Worm (Caenorhabditis elegans): ENCODE measurements around the gene C50B6.7.

Gene C50B6.7

DNA sequence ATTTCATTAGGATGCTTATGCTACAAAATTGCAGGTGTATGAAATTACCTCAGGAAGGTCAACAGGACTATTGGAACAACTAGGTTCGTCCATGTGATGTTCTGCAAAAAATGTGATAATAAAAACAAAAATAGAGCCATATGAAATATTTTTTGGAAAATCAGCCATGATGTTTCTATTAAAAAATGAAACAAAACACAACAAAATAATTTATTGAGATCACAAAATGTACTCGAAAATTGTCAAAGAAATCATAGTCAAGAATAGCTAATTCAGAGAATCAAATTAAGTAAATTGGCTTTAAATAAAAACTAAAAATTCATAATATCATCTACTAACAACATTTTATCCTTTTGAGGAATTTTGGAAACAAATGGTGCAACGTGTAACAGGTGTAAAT, 6.1 kb upstream of the C50B6.7 start, which contains the start of gene nhr-129:
Gene nhr-129, minus strand, starts transcription at position 101 of the 400 bp plus-strand sequence.
- TF ChIP-seq ztf-1 (GFP tag; conservative IDR thresholded peaks at IDR 0.05), result no peak
- TF ChIP-seq F13H6.1 (tag; optimal IDR thresholded peaks at IDR 0.05), result no peak
- TF ChIP-seq peb-1 (tag; optimal IDR thresholded peaks at IDR 0.05), result no peak
- no peak for TF ChIP-seq R02D3.7 (tag; optimal IDR thresholded peaks at IDR 0.05)
- no peak for TF ChIP-seq skn-1 (tag; optimal IDR thresholded peaks at IDR 0.05)
- no peak for TF ChIP-seq lin-39 (tag; optimal IDR thresholded peaks at IDR 0.05)
- no peak for TF ChIP-seq lin-13 (GFP tag; optimal IDR thresholded peaks at IDR 0.05)
- TF ChIP-seq sem-4 (tag; optimal IDR thresholded peaks at IDR 0.05), result no peak
- no peak for TF ChIP-seq snpc-4 (tag; optimal IDR thresholded peaks at IDR 0.05)
- no peak for TF ChIP-seq mdl-1 (tag; optimal IDR thresholded peaks at IDR 0.05)
- no peak for TF ChIP-seq ztf-11 (tag; optimal IDR thresholded peaks at IDR 0.05)
- no peak for TF ChIP-seq nhr-77 (tag; optimal IDR thresholded peaks at IDR 0.05)
- TF ChIP-seq nhr-10 (tag; optimal IDR thresholded peaks at IDR 0.05), result no peak
- no peak for TF ChIP-seq unc-39 (tag; optimal IDR thresholded peaks at IDR 0.05)

DNA sequence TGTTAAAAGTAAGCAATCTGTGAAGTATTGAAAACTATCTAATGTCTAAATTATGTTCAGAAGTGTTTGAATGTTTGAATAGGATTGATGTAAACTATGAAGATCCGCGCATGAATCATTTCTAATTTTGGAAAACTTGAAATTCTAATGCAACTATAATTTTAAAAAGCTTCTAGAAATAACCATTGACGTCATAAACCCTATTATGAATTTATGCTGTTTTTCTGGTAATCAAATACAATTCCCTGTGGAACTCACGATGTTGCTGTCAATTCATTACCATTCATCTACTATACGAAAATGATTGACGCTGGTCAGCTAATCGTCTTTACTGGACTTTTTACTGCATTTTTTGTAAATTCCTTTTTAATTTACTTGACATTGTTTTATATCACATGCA, 2.7 kb upstream of the C50B6.7 start, which contains the start of gene str-37:
Gene str-37, plus strand, starts transcription at position 301 of the 400 bp plus-strand sequence.
- TF ChIP-seq gmeb-1 (tag; optimal IDR thresholded peaks at IDR 0.05), result no peak
- TF ChIP-seq zag-1 (tag; optimal IDR thresholded peaks at IDR 0.05), result no peak
- no peak for TF ChIP-seq nhr-25 (tag; optimal IDR thresholded peaks at IDR 0.05)
- no peak for TF ChIP-seq R02D3.7 (tag; optimal IDR thresholded peaks at IDR 0.05)
- no peak for TF ChIP-seq ztf-1 (GFP tag; conservative IDR thresholded peaks at IDR 0.05)

DNA sequence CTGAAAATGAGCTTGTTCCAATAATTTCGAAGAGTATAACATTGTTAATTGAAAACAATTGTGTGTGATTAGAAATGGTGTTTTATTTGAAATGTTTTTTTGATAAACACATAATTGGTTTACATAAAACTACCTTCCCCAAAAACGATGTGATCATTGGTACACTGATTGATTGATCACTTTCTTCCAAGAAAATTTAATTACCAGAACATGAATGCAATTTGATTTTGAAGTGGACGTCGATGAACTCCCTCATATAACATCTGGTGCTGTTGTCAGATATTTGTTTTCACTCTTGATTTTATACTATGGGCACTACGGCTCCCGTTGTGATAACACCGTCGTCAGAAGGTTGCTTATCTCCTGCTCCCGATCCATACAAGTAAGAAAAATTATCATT, 4.1 kb downstream of the C50B6.7 start, which contains the start of gene srh-15:
Gene srh-15, plus strand, starts transcription at position 301 of the 400 bp plus-strand sequence.
- TF ChIP-seq ama-1 (optimal IDR thresholded peaks at IDR 0.05) (no peak), lsy-2 (tag; optimal IDR thresholded peaks at IDR 0.05) (no peak)

- no peak for TF ChIP-seq elt-3 (tag; optimal IDR thresholded peaks at IDR 0.05)
- no peak for TF ChIP-seq peb-1 (tag; optimal IDR thresholded peaks at IDR 0.05)
- TF ChIP-seq ceh-16 (tag; optimal IDR thresholded peaks at IDR 0.05), result no peak
Measured at ce11 chrV:13317911-13318502, 6.8 kb downstream of the C50B6.7 start, which contains the start of the genes col-161 and srh-18. Gene col-161 (minus strand): TSS chrV:13318011. Gene srh-18 (plus strand): TSS chrV:13318452.

DNA sequence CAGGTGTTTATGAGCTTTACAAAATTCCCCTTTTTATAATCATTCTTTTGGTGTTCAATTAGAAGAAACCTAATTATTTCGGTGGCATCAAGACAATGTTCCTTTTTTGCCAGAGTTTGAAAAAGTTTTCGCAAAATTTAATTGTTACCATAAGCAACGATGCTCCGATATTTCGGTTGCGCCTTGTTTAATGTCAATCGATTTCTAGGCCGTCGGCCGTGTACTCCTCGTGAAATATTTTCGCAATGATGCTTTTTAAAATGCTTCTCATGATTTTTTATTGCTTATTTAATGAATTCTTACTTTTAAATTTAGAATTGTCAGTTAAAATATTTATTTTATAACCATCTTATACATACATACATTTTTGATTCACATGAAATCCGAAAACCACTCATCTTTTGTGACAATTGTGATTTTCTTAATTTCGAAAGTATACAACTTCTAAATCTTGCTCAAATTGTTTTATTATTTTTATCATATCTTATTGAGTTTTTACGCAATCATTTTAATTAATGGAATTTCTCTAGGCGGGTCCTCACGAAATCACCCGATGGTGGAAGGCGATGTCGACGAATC, 11.6 kb downstream of the C50B6.7 start, which contains the start of gene C50B6.3:
Gene C50B6.3, plus strand, starts transcription at position 529 of the 579 bp plus-strand sequence.
- TF ChIP-seq ZK546.5 (tag; optimal IDR thresholded peaks at IDR 0.05), result no peak
- no peak for TF ChIP-seq ceh-82 (tag; optimal IDR thresholded peaks at IDR 0.05)
- TF ChIP-seq nhr-23 (tag; optimal IDR thresholded peaks at IDR 0.05), result no peak
- TF ChIP-seq fos-1 (tag; optimal IDR thresholded peaks at IDR 0.05), result peak; percentile 53
- peak; percentile 79 for TF ChIP-seq sem-4 (tag; optimal IDR thresholded peaks at IDR 0.05)
- TF ChIP-seq dmd-4 (tag; optimal IDR thresholded peaks at IDR 0.05), result no peak
- TF ChIP-seq nhr-6 (tag; optimal IDR thresholded peaks at IDR 0.05), result no peak
- TF ChIP-seq lsy-2 (tag; optimal IDR thresholded peaks at IDR 0.05), result peak; percentile 80 to 92
- TF ChIP-seq nhr-10 (tag; optimal IDR thresholded peaks at IDR 0.05), result no peak
- no peak for TF ChIP-seq mdl-1 (tag; optimal IDR thresholded peaks at IDR 0.05)
- TF ChIP-seq ceh-16 (tag; optimal IDR thresholded peaks at IDR 0.05), result peak; percentile 65
- peak; percentile 51 for TF ChIP-seq mab-5 (tag; optimal IDR thresholded peaks at IDR 0.05)
- peak; percentile 21 for TF ChIP-seq egl-27 (tag; optimal IDR thresholded peaks at IDR 0.05)
- TF ChIP-seq zag-1 (tag; optimal IDR thresholded peaks at IDR 0.05), result no peak
- TF ChIP-seq crh-2 (tag; optimal IDR thresholded peaks at IDR 0.05), result peak; percentile 76
- peak; percentile 93 for TF ChIP-seq sma-3 (GFP tag; optimal IDR thresholded peaks at IDR 0.05)
- no peak for TF ChIP-seq nhr-25 (tag; optimal IDR thresholded peaks at IDR 0.05)
- TF ChIP-seq nhr-21 (tag; optimal IDR thresholded peaks at IDR 0.05), result peak; percentile 58
- TF ChIP-seq C34F6.9 (tag; optimal IDR thresholded peaks at IDR 0.05), result peak; percentile 86
- TF ChIP-seq unc-55 (GFP tag; optimal IDR thresholded peaks at IDR 0.05), result no peak
- no peak for TF ChIP-seq ztf-1 (GFP tag; conservative IDR thresholded peaks at IDR 0.05)
- no peak for TF ChIP-seq mbf-1 (tag; optimal IDR thresholded peaks at IDR 0.05)
- TF ChIP-seq ztf-11 (tag; optimal IDR thresholded peaks at IDR 0.05), result no peak
- TF ChIP-seq elt-3 (tag; optimal IDR thresholded peaks at IDR 0.05), result no peak
- no peak for TF ChIP-seq nhr-11 (tag; optimal IDR thresholded peaks at IDR 0.05)
- no peak for TF ChIP-seq nhr-77 (tag; optimal IDR thresholded peaks at IDR 0.05)
- no peak for TF ChIP-seq ama-1 (optimal IDR thresholded peaks at IDR 0.05)
- TF ChIP-seq lin-39 (tag; optimal IDR thresholded peaks at IDR 0.05), result no peak
- peak; percentile 97 for TF ChIP-seq sma-9 (GFP tag; optimal IDR thresholded peaks at IDR 0.05)
- TF ChIP-seq sma-9 (tag; optimal IDR thresholded peaks at IDR 0.05), result no peak
- TF ChIP-seq lin-13 (GFP tag; optimal IDR thresholded peaks at IDR 0.05), result peak; percentile 73
- TF ChIP-seq R02D3.7 (tag; optimal IDR thresholded peaks at IDR 0.05), result peak; percentile 14
- TF ChIP-seq aly-2 (tag; optimal IDR thresholded peaks at IDR 0.05), result no peak
- TF ChIP-seq elt-1 (tag; optimal IDR thresholded peaks at IDR 0.05), result no peak
- no peak for TF ChIP-seq unc-62 (GFP tag; optimal IDR thresholded peaks at IDR 0.05)
- TF ChIP-seq alr-1 (tag; optimal IDR thresholded peaks at IDR 0.05), result no peak
- TF ChIP-seq skn-1 (tag; optimal IDR thresholded peaks at IDR 0.05), result no peak
- TF ChIP-seq nhr-12 (tag; optimal IDR thresholded peaks at IDR 0.05), result no peak
- TF ChIP-seq peb-1 (tag; optimal IDR thresholded peaks at IDR 0.05), result no peak

Measured in whole organism, L2 larva.